Worm (Caenorhabditis elegans): Measurements from ENCODE around the gene Y73B6BL.31.
A peak's percentile ranks its signal among the peaks of the same experiment; 100 is the strongest.

ce11 chrIV:6421183-6421635 is 20.5 kb upstream of the Y73B6BL.31 start, which contains the start of gene puf-11:
- TF ChIP-seq F10B5.3 (tag; optimal IDR thresholded peaks at IDR 0.05) (no peak), ceh-82 (tag; optimal IDR thresholded peaks at IDR 0.05) (no peak), unc-130 (GFP tag; optimal IDR thresholded peaks at IDR 0.05) (peak; percentile 80), ama-1 (optimal IDR thresholded peaks at IDR 0.05) (no peak), F49E8.2 (tag; optimal IDR thresholded peaks at IDR 0.05; ENCODE audit: borderline replicate concordance) (peak; percentile 78), nhr-6 (tag; optimal IDR thresholded peaks at IDR 0.05) (no peak)

Measured in whole organism, L4 larva.